Worm (Caenorhabditis elegans): Measurements from ENCODE around the gene C27B7.7.

- no peak for TF ChIP-seq klf-2 (GFP tag; conservative IDR thresholded peaks at IDR 0.05)
- no peak for TF ChIP-seq flt-1 (GFP tag; IDR thresholded peaks at IDR 0.05)
- no peak for TF ChIP-seq tab-1 (GFP tag; IDR thresholded peaks at IDR 0.05)
- no peak for TF ChIP-seq ref-1 (GFP tag; conservative IDR thresholded peaks at IDR 0.05)
Observed at ce11 chrIV:8916010-8916409, 9.2 kb downstream of the C27B7.7 start, which contains the start of gene C27B7.9.

All from whole organism, midembryonic.